Fruit fly (Drosophila melanogaster): Measurements from ENCODE around the gene CG4511.

Gene CG4511

DNA sequence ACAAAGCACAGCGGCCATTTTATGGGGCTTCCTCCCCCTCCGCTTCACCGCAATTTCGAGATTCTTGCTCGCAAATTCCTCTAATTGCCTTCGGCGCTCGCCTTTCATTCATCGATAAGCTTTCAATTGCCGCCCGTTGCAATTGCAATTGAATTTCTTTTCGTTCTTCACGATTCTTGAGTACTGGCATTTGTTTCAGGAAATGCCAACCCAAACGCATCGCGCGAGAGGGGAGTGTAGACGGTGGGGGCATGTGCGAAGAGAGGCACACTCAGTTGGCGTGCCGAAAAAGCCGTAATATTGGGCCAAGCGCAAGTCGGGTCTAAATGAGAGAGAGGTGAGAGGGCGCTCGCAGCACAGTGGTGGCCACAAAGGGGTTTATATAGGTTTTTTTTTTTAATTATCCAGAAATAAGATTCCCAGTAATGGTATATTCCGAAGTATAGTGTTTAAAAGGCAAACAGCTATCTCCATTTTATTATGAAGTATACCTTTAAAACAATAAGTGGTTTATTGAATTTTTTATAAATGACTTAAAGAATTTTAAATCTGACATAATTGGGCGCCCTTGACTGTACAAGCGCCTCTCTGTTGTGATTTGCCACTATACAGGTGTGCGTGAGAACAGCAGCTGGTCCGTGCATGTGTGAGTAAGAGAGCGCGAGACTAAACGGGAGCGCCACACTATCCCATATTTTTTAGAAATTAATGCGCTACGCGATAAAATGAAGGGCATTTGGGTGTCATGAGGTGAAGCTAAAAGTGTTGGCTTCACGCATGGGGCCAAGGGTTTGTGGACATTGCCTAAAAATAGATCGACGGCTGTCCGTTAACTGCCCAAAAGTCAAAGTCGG is 32.4 kb downstream of the CG4511 start (continued):
- peak; percentile 77; the same call in 1 of the 2 replicates for TF ChIP-seq gsb (GFP tag; IDR thresholded peaks at IDR 0.05)
- TF ChIP-seq CG8359 (GFP tag; optimal IDR thresholded peaks at IDR 0.05; ENCODE audit: borderline replicate concordance): peak; percentile 57
- peak; percentile 87 for TF ChIP-seq org-1 (GFP tag; optimal IDR thresholded peaks at IDR 0.05)
- peak; percentile 62 for TF ChIP-seq psq (GFP tag; optimal IDR thresholded peaks at IDR 0.05)
- TF ChIP-seq CG4282 (GFP tag; optimal IDR thresholded peaks at IDR 0.05): peak; percentile 66
- TF ChIP-seq CG34422 (GFP tag; IDR thresholded peaks at IDR 0.05): peak; percentile 80
- peak; percentile 73 to 90 for TF ChIP-seq bsh (GFP tag; optimal IDR thresholded peaks at IDR 0.05)
- peak; percentile 65 for TF ChIP-seq CG3838 (GFP tag; optimal IDR thresholded peaks at IDR 0.05)
- TF ChIP-seq CG6175 (GFP tag; IDR thresholded peaks at IDR 0.05): no peak; the same call in 2 of the 3 replicates
- peak; percentile 86 for TF ChIP-seq grau (tag; optimal IDR thresholded peaks at IDR 0.05)
- TF ChIP-seq CG15073 (GFP tag; optimal IDR thresholded peaks at IDR 0.05): peak; percentile 95
- TF ChIP-seq danr (GFP tag; IDR thresholded peaks at IDR 0.05): peak; percentile 81
- no peak for TF ChIP-seq tll (GFP tag; optimal IDR thresholded peaks at IDR 0.05)
- peak; percentile 60 for TF ChIP-seq Bdp1 (GFP tag; optimal IDR thresholded peaks at IDR 0.05)
- TF ChIP-seq CG15479 (GFP tag; optimal IDR thresholded peaks at IDR 0.05): no peak
- peak; percentile 77 for TF ChIP-seq ara (GFP tag; IDR thresholded peaks at IDR 0.05)
- peak; percentile 9 for TF ChIP-seq CG5953 (GFP tag; IDR thresholded peaks at IDR 0.05)
- TF ChIP-seq tio (GFP tag; optimal IDR thresholded peaks at IDR 0.05): peak; percentile 85
- TF ChIP-seq NFAT (GFP tag; IDR thresholded peaks at IDR 0.05): peak; percentile 73
- peak; percentile 82 for TF ChIP-seq pum (GFP tag; optimal IDR thresholded peaks at IDR 0.05)
- TF ChIP-seq CG10431 (GFP tag; optimal IDR thresholded peaks at IDR 0.05): peak; percentile 49
- TF ChIP-seq CG13287 (GFP tag; IDR thresholded peaks at IDR 0.05; ENCODE audit: partially characterized antibody): peak; percentile 57; the same call in 1 of the 2 replicates
- TF ChIP-seq Hmr (GFP tag; optimal IDR thresholded peaks at IDR 0.05): peak; percentile 96
- peak; percentile 91 for TF ChIP-seq bcd (GFP tag; optimal IDR thresholded peaks at IDR 0.05)
- TF ChIP-seq Nf-YC (tag; optimal IDR thresholded peaks at IDR 0.05): peak; percentile 80
- TF ChIP-seq vvl (GFP tag; IDR thresholded peaks at IDR 0.05): peak; percentile 94
- TF ChIP-seq Max (GFP tag; optimal IDR thresholded peaks at IDR 0.05): peak; percentile 81
- peak; percentile 84 for TF ChIP-seq HHEX (GFP tag; optimal IDR thresholded peaks at IDR 0.05)
- TF ChIP-seq C15 (GFP tag; IDR thresholded peaks at IDR 0.05): peak; percentile 34; the same call in 1 of the 3 replicates
- peak; percentile 43; the same call in 1 of the 3 replicates for TF ChIP-seq ken (GFP tag; IDR thresholded peaks at IDR 0.05)
- no peak; the same call in 2 of the 3 replicates for TF ChIP-seq z (GFP tag; IDR thresholded peaks at IDR 0.05)
- peak; percentile 87 for TF ChIP-seq wor (GFP tag; IDR thresholded peaks at IDR 0.05)
- TF ChIP-seq CG18011 (GFP tag; optimal IDR thresholded peaks at IDR 0.05): peak; percentile 74
- peak; percentile 73 for TF ChIP-seq CG4404 (GFP tag; IDR thresholded peaks at IDR 0.05)
- peak; percentile 87 for TF ChIP-seq CG14014 (GFP tag; IDR thresholded peaks at IDR 0.05)
- TF ChIP-seq CG43689 (GFP tag; IDR thresholded peaks at IDR 0.05): peak; percentile 69
- peak; percentile 44 for TF ChIP-seq Ets65A (GFP tag)
- TF ChIP-seq disco-r (GFP tag; optimal IDR thresholded peaks at IDR 0.05): peak; percentile 83
- peak; percentile 42 for TF ChIP-seq CG8290 (GFP tag; optimal IDR thresholded peaks at IDR 0.05)
- peak in 1 of 2 experiments; percentile 80 for TF ChIP-seq CG8290 (tag; optimal IDR thresholded peaks at IDR 0.05)
- TF ChIP-seq Fer2 (tag; optimal IDR thresholded peaks at IDR 0.05): peak; percentile 76
- peak; percentile 89 for TF ChIP-seq CG7786 (GFP tag; optimal IDR thresholded peaks at IDR 0.05)
- TF ChIP-seq HmgD (GFP tag; optimal IDR thresholded peaks at IDR 0.05): no peak
- no peak for TF ChIP-seq wek (GFP tag; optimal IDR thresholded peaks at IDR 0.05)
- peak; percentile 89 for TF ChIP-seq Sox100B (GFP tag; optimal IDR thresholded peaks at IDR 0.05)
- peak; percentile 82 for TF ChIP-seq Mes4 (GFP tag; optimal IDR thresholded peaks at IDR 0.05)
- TF ChIP-seq Dip2 (GFP tag; IDR thresholded peaks at IDR 0.05): no peak
- peak; percentile 45 for TF ChIP-seq CG4707 (GFP tag; optimal IDR thresholded peaks at IDR 0.05)
- TF ChIP-seq CG31224 (GFP tag; IDR thresholded peaks at IDR 0.05): peak; percentile 84

Data from whole organism, embryonic.